Fruit fly (Drosophila melanogaster) whole organism, embryonic: Measurements from ENCODE around the gene MRG15.
A peak's percentile ranks its signal among the peaks of the same experiment; 100 is the strongest.

Source experiments
- CG10267 ChIP-seq: fragments of 200-800 bp; sonication (Bioruptor generic); optimal IDR thresholded peaks from 2 replicates; lab custom pipeline; 2018; ENCODE audit warnings: missing biosample characterization, mild to moderate bottlenecking, missing genetic modification characterization, moderate library complexity
- CG10543 ChIP-seq: fragments of 200-800 bp; sonication (Bioruptor generic); optimal IDR thresholded peaks from 3 replicates; lab custom pipeline; 2017; ENCODE audit warnings: missing biosample characterization, mild to moderate bottlenecking, missing genetic modification characterization, moderate library complexity
- CG11723 ChIP-seq: fragments of 200-800 bp; sonication (Bioruptor generic); optimal IDR thresholded peaks from 2 replicates; lab custom pipeline; 2017; ENCODE audit warnings: missing biosample characterization, mild to moderate bottlenecking, missing genetic modification characterization
- CG13424 ChIP-seq: fragments of 200-800 bp; sonication (Bioruptor generic); optimal IDR thresholded peaks from 2 replicates; lab custom pipeline; 2019; ENCODE audit warnings: missing biosample characterization, mild to moderate bottlenecking, missing genetic modification characterization, moderate library complexity
- CG1529 ChIP-seq: fragments of 200-800 bp; sonication (Bioruptor generic); optimal IDR thresholded peaks from 3 replicates; lab custom pipeline; 2018; ENCODE audit warnings: missing biosample characterization, missing genetic modification characterization
- CG15601 ChIP-seq: fragments of 200-800 bp; sonication (Bioruptor generic); optimal IDR thresholded peaks from 3 replicates; lab custom pipeline; 2019; ENCODE audit warnings: missing biosample characterization, mild to moderate bottlenecking, missing genetic modification characterization, moderate library complexity
- CG17829 ChIP-seq: fragments of 200-800 bp; optimal IDR thresholded peaks from 2 replicates; lab custom pipeline; 2019; ENCODE audit warnings: missing biosample characterization, mild to moderate bottlenecking, missing genetic modification characterization, moderate library complexity
- CG17912 ChIP-seq: fragments of 200-800 bp; sonication (Bioruptor generic); optimal IDR thresholded peaks from 2 replicates; lab custom pipeline; 2018; ENCODE audit warnings: missing biosample characterization, mild to moderate bottlenecking, missing genetic modification characterization
- CG3995 ChIP-seq: fragments of 200-800 bp; sonication (Bioruptor generic); optimal IDR thresholded peaks from 3 replicates; lab custom pipeline; 2016; ENCODE audit warnings: missing biosample characterization, missing genetic modification characterization
- CG6175 ChIP-seq: fragments of 200-800 bp; sonication (Bioruptor generic); IDR thresholded peaks from 3 replicates; pipeline ENCODE4 v1.3.6; 2022; ENCODE audit warnings: missing biosample characterization, missing genetic modification characterization
- CG7372 ChIP-seq: fragments of 200-800 bp; sonication (Bioruptor generic); IDR thresholded peaks from 2 replicates; pipeline ENCODE4 v1.3.6; 2022; ENCODE audit warnings: missing biosample characterization, missing genetic modification characterization
- CG8924 ChIP-seq: fragments of 200-800 bp; optimal IDR thresholded peaks from 3 replicates; lab custom pipeline; 2019; ENCODE audit warnings: missing biosample characterization, mild to moderate bottlenecking, missing genetic modification characterization, moderate library complexity
- CG9609 ChIP-seq: fragments of 200-800 bp; sonication (Bioruptor generic); optimal IDR thresholded peaks from 3 replicates; lab custom pipeline; 2016; ENCODE audit warnings: missing biosample characterization, missing genetic modification characterization
- CG9817 ChIP-seq: fragments of 200-800 bp; sonication (Bioruptor generic); optimal IDR thresholded peaks from 2 replicates; lab custom pipeline; 2018; ENCODE audit warnings: missing biosample characterization, mild to moderate bottlenecking, missing genetic modification characterization, moderate library complexity
- Camta ChIP-seq: fragments of 200-800 bp; sonication (Bioruptor generic); optimal IDR thresholded peaks from 2 replicates; lab custom pipeline; 2016; ENCODE audit warnings: missing biosample characterization, missing genetic modification characterization
- CoRest ChIP-seq: fragments of 200-800 bp; sonication (Bioruptor generic); optimal IDR thresholded peaks from 3 replicates; lab custom pipeline; 2018; ENCODE audit warnings: missing biosample characterization, mild to moderate bottlenecking, missing genetic modification characterization, moderate library complexity
- Dbx ChIP-seq: fragments of 200-800 bp; sonication (Bioruptor generic); IDR thresholded peaks from 3 replicates; pipeline ENCODE4 v1.3.6; 2022; ENCODE audit warnings: missing biosample characterization, missing genetic modification characterization
- Dip3 ChIP-seq: fragments of 200-800 bp; sonication (Bioruptor generic); optimal IDR thresholded peaks from 3 replicates; lab custom pipeline; 2016; ENCODE audit warnings: missing biosample characterization, missing genetic modification characterization
- Doc2 ChIP-seq: fragments of 200-800 bp; sonication (Bioruptor generic); IDR thresholded peaks from 2 replicates; pipeline ENCODE4 v1.3.6; 2022; ENCODE audit warnings: missing biosample characterization, missing genetic modification characterization
- Hey ChIP-seq: fragments of 200-800 bp; sonication (Bioruptor generic); optimal IDR thresholded peaks from 3 replicates; lab custom pipeline; 2018; ENCODE audit warnings: missing biosample characterization, mild to moderate bottlenecking, missing genetic modification characterization
- Hr78 ChIP-seq, 2 experiments: fragments of 200-800 bp in 1 of 2; fragments of >200 bp in 1 of 2; sonication (Bioruptor generic) in 1 of 2; optimal IDR thresholded peaks; 2 replicates each; lab custom pipeline; 2017 to 2019; ENCODE audit warnings: missing biosample characterization in 2 of 2, missing genetic modification characterization in 2 of 2, mild to moderate bottlenecking in 1 of 2, moderate library complexity in 1 of 2
- Lhr ChIP-seq: fragments of 200-800 bp; sonication (Bioruptor generic); optimal IDR thresholded peaks from 3 replicates; lab custom pipeline; 2017; ENCODE audit warnings: mild to moderate bottlenecking, missing biosample characterization, missing genetic modification reagents, missing genetic modification characterization
- MTF-1 ChIP-seq: fragments of 200-800 bp; sonication (Bioruptor generic); optimal IDR thresholded peaks from 2 replicates; lab custom pipeline; 2018; ENCODE audit warnings: missing biosample characterization, mild to moderate bottlenecking, missing genetic modification characterization, borderline replicate concordance
- NC2β ChIP-seq: fragments of 200-800 bp; sonication (Bioruptor generic); optimal IDR thresholded peaks from 2 replicates; lab custom pipeline; 2016; ENCODE audit warnings: missing biosample characterization, missing genetic modification characterization
- Pdp1 ChIP-seq, 2 experiments: fragments of 200-800 bp; sonication (Bioruptor generic); optimal IDR thresholded peaks; 3 replicates each; lab custom pipeline; 2016; ENCODE audit warnings: missing biosample characterization in 2 of 2, missing genetic modification characterization in 2 of 2, mild to moderate bottlenecking in 1 of 2, moderate library complexity in 1 of 2
- Ptx1 ChIP-seq: fragments of 200-800 bp; sonication (Bioruptor generic); IDR thresholded peaks from 2 replicates; pipeline ENCODE4 v1.3.6; 2022; ENCODE audit warnings: missing biosample characterization, missing genetic modification characterization
- Rfx ChIP-seq: fragments of 200-800 bp; sonication (Bioruptor generic); IDR thresholded peaks from 2 replicates; pipeline ENCODE4 v1.3.6; 2022; ENCODE audit warnings: missing biosample characterization, missing genetic modification characterization
- az2 ChIP-seq: fragments of 200-800 bp; sonication (Bioruptor generic); optimal IDR thresholded peaks from 3 replicates; lab custom pipeline; 2016; ENCODE audit warnings: missing biosample characterization, missing genetic modification characterization
- bbx ChIP-seq: fragments of 200-800 bp; sonication (Bioruptor generic); IDR thresholded peaks from 2 replicates; pipeline ENCODE4 v1.3.6; 2022; ENCODE audit warnings: missing biosample characterization, missing genetic modification characterization; ENCODE audit not compliant: partially characterized antibody
- bowl ChIP-seq: fragments of 200-800 bp; sonication (Bioruptor generic); IDR thresholded peaks from 2 replicates; pipeline ENCODE4 v1.3.6; 2022; ENCODE audit warnings: missing biosample characterization, missing genetic modification characterization
- chif ChIP-seq, 2 experiments: fragments of 200-800 bp; sonication (Bioruptor generic); optimal IDR thresholded peaks; 3 replicates each; lab custom pipeline; 2016; ENCODE audit warnings: missing biosample characterization in 2 of 2, missing genetic modification characterization in 2 of 2
- emc ChIP-seq: fragments of 200-800 bp; sonication (Bioruptor generic); optimal IDR thresholded peaks from 2 replicates; lab custom pipeline; 2016; ENCODE audit warnings: missing biosample characterization, missing genetic modification characterization
- ems ChIP-seq: fragments of 200-800 bp; sonication (Bioruptor generic); optimal IDR thresholded peaks from 3 replicates; lab custom pipeline; 2016; ENCODE audit warnings: missing biosample characterization, missing genetic modification characterization
- en ChIP-seq: fragments of 200-800 bp; sonication (Bioruptor generic); optimal IDR thresholded peaks from 2 replicates; lab custom pipeline; 2016; ENCODE audit warnings: missing biosample characterization, missing genetic modification characterization
- fd3F ChIP-seq: fragments of 200-800 bp; sonication (Bioruptor generic); optimal IDR thresholded peaks from 2 replicates; lab custom pipeline; 2018; ENCODE audit warnings: missing biosample characterization, mild to moderate bottlenecking, missing genetic modification characterization, moderate library complexity
- insv ChIP-seq, 2 experiments: fragments of 200-800 bp; sonication (Bioruptor generic); optimal IDR thresholded peaks; 3 replicates each; lab custom pipeline; 2016 to 2018; ENCODE audit warnings: missing biosample characterization in 2 of 2, missing genetic modification characterization in 2 of 2
- lov ChIP-seq, 2 experiments: fragments of 200-800 bp in 1 of 2; fragments of >200 bp in 1 of 2; sonication (Bioruptor generic) in 1 of 2; IDR thresholded peaks in 1 of 2; optimal IDR thresholded peaks in 1 of 2; 2 replicates in 1 of 2; 3 replicates in 1 of 2; pipeline versions ENCODE4 v1.3.6 to Lab custom; 2017 to 2022; ENCODE audit warnings: missing biosample characterization in 1 of 2, missing genetic modification characterization in 1 of 2
- peb ChIP-seq: fragments of 200-800 bp; sonication (Bioruptor generic); IDR thresholded peaks from 2 replicates; pipeline ENCODE4 v1.3.6; 2022; ENCODE audit warnings: missing biosample characterization, missing genetic modification characterization
- pnt ChIP-seq: fragments of 200-800 bp; sonication (Bioruptor generic); optimal IDR thresholded peaks from 3 replicates; lab custom pipeline; 2016; ENCODE audit warnings: missing biosample characterization, missing genetic modification characterization
- sc ChIP-seq, 3 experiments: fragments of >200 bp in 2 of 3; fragments of 200-800 bp in 1 of 3; sonication (Bioruptor generic) in 1 of 3; optimal IDR thresholded peaks; 2 replicates in 2 of 3; 3 replicates in 1 of 3; lab custom pipeline; 2017; ENCODE audit warnings: mild to moderate bottlenecking in 1 of 3, missing biosample characterization in 1 of 3, missing genetic modification characterization in 1 of 3, missing genetic modification reagents in 1 of 3
- seq ChIP-seq: fragments of 200-800 bp; sonication (Bioruptor generic); IDR thresholded peaks from 2 replicates; pipeline ENCODE4 v1.3.6; 2022; ENCODE audit warnings: missing biosample characterization, missing genetic modification characterization
- sisA ChIP-seq: fragments of 200-800 bp; sonication (Bioruptor generic); IDR thresholded peaks from 2 replicates; pipeline ENCODE4 v1.3.6; 2022; ENCODE audit warnings: missing biosample characterization, missing genetic modification characterization
- slou ChIP-seq: fragments of 200-800 bp; sonication (Bioruptor generic); optimal IDR thresholded peaks from 3 replicates; lab custom pipeline; 2016; ENCODE audit warnings: missing biosample characterization, missing genetic modification characterization
- tll ChIP-seq, 2 experiments: fragments of 200-800 bp in 1 of 2; fragments of >200 bp in 1 of 2; sonication (Bioruptor generic) in 1 of 2; optimal IDR thresholded peaks; 2 replicates each; lab custom pipeline; 2017 to 2019; ENCODE audit warnings: missing biosample characterization in 2 of 2, missing genetic modification characterization in 2 of 2, mild to moderate bottlenecking in 1 of 2, moderate library complexity in 1 of 2
- unpg ChIP-seq: fragments of 200-800 bp; sonication (Bioruptor generic); optimal IDR thresholded peaks from 3 replicates; lab custom pipeline; 2018; ENCODE audit warnings: missing biosample characterization, mild to moderate bottlenecking, missing genetic modification characterization, moderate library complexity
- vnd ChIP-seq: fragments of 200-800 bp; sonication (Bioruptor generic); IDR thresholded peaks from 3 replicates; pipeline ENCODE4 v1.3.6; 2022; ENCODE audit warnings: missing biosample characterization, missing genetic modification characterization; ENCODE audit not compliant: partially characterized antibody
- wor ChIP-seq: fragments of 200-800 bp; sonication (Bioruptor generic); IDR thresholded peaks from 2 replicates; pipeline ENCODE4 v1.3.6; 2022; ENCODE audit warnings: missing biosample characterization, missing genetic modification characterization
- yki ChIP-seq: fragments of >200 bp; optimal IDR thresholded peaks from 3 replicates; lab custom pipeline; 2018

MRG15 gene

dm6 chr3R:15286693-15287041 lies 8.8 kb upstream of the MRG15 start (continued):
- TF ChIP-seq insv (GFP tag; optimal IDR thresholded peaks at IDR 0.05; lab: Kevin White, UChicago) (no peak), en (GFP tag; lab: Kevin White, UChicago) (no peak), CG1529 (no peak), slou (no peak), bowl (no peak), Rfx (GFP tag; lab: Robert Waterston, UW) (no peak), sisA (GFP tag; lab: Robert Waterston, UW) (no peak), vnd (GFP tag; lab: Robert Waterston, UW) (no peak), Ptx1 (GFP tag; lab: Robert Waterston, UW) (no peak)

- peak; percentile 35 for TF ChIP-seq CG17912 (GFP tag; lab: Kevin White, UChicago)
- TF ChIP-seq CoRest (tag; lab: Kevin White, UChicago) = peak; percentile 15
- no peak for TF ChIP-seq CG9817
- peak; percentile 32 for TF ChIP-seq CG9609 (GFP tag; lab: Kevin White, UChicago)
- no peak for TF ChIP-seq peb (GFP tag; lab: Robert Waterston, UW)
- TF ChIP-seq CG13424 (tag; lab: Kevin White, UChicago) = no peak
- peak; percentile 24 for TF ChIP-seq CG17829 (tag; lab: Kevin White, UChicago)
- TF ChIP-seq CG10543 (GFP tag; lab: Kevin White, UChicago) = peak; percentile 16
- TF ChIP-seq ems (GFP tag; lab: Kevin White, UChicago) = no peak
- no peak for TF ChIP-seq CG7372 (GFP tag; lab: Robert Waterston, UW)
- TF ChIP-seq NC2β (GFP tag; lab: Kevin White, UChicago) = no peak
- no peak for TF ChIP-seq CG1529
- TF ChIP-seq CG15601 = no peak
- TF ChIP-seq Lhr (GFP tag; lab: Kevin White, UChicago) = peak; percentile 41
- no peak for TF ChIP-seq Pdp1 (GFP tag; optimal IDR thresholded peaks at IDR 0.05; lab: Kevin White, UChicago)
- no peak for TF ChIP-seq unpg (GFP tag; lab: Kevin White, UChicago)
- TF ChIP-seq tll (GFP tag; optimal IDR thresholded peaks at IDR 0.05; lab: Kevin White, UChicago) = no peak
- TF ChIP-seq seq (GFP tag; lab: Robert Waterston, UW) = no peak
- TF ChIP-seq Dbx (GFP tag; lab: Robert Waterston, UW) = no peak
- no peak for TF ChIP-seq az2 (GFP tag; lab: Kevin White, UChicago)
- TF ChIP-seq emc = no peak
- no peak for TF ChIP-seq Camta (GFP tag; lab: Kevin White, UChicago)
- TF ChIP-seq fd3F = no peak
- no peak for TF ChIP-seq pnt (GFP tag; lab: Kevin White, UChicago)
- no peak for TF ChIP-seq MTF-1 (GFP tag; lab: Kevin White, UChicago)
- TF ChIP-seq CG6175 = no peak
- no peak for TF ChIP-seq CG10267 (tag; lab: Kevin White, UChicago)
- TF ChIP-seq Dip3 (GFP tag; lab: Kevin White, UChicago) = no peak
- peak; percentile 1 for TF ChIP-seq yki (lab: Kevin White, UChicago)
- no peak for TF ChIP-seq CG3995 (GFP tag; lab: Kevin White, UChicago)
- TF ChIP-seq sc (optimal IDR thresholded peaks at IDR 0.05; lab: Kevin White, UChicago) = no peak
- TF ChIP-seq sc (GFP tag; optimal IDR thresholded peaks at IDR 0.05; lab: Kevin White, UChicago) = no peak
- TF ChIP-seq chif (GFP tag; optimal IDR thresholded peaks at IDR 0.05; lab: Kevin White, UChicago) = no peak
- TF ChIP-seq bbx (GFP tag; lab: Robert Waterston, UW) = no peak
- no peak for TF ChIP-seq Hr78 (GFP tag; optimal IDR thresholded peaks at IDR 0.05; lab: Kevin White, UChicago)
- no peak for TF ChIP-seq wor
- no peak for TF ChIP-seq Hey (tag; lab: Kevin White, UChicago)
- TF ChIP-seq CG8924 (tag; lab: Kevin White, UChicago) = no peak
- TF ChIP-seq CG11723 (GFP tag; lab: Kevin White, UChicago) = no peak
- TF ChIP-seq lov (optimal IDR thresholded peaks at IDR 0.05; lab: Kevin White, UChicago) = no peak
- no peak for TF ChIP-seq lov (GFP tag; IDR thresholded peaks at IDR 0.05; lab: Robert Waterston, UW)
- no peak for TF ChIP-seq Doc2
These were observed 8.2 kb upstream of the MRG15 start for dm6 chr3R:15286024-15286692.
